Worm (Caenorhabditis elegans) whole organism, L4 larva: ENCODE results near the gene srg-33.
A peak's percentile ranks its signal among the peaks of the same experiment; 100 is the strongest.

Experiments used
- F10B5.3 ChIP-seq: sonication (generic microtip); optimal IDR thresholded peaks from 2 replicates; lab custom pipeline; 2016; ENCODE audit warnings: mild to moderate bottlenecking, missing genetic modification characterization, missing compliant biosample characterization
- F26F4.8 ChIP-seq: fragments of 200-800 bp; sonication (Bioruptor generic); conservative IDR thresholded peaks from 2 replicates; pipeline ENCODE4 v1.3.6; 2022; ENCODE audit warnings: missing genetic modification characterization, missing compliant biosample characterization
- R02D3.7 ChIP-seq: fragments of 150-350 bp; sonication (generic microtip); optimal IDR thresholded peaks from 3 replicates; lab custom pipeline; 2014; ENCODE audit warnings: missing biosample characterization, missing genetic modification characterization
- T26A8.4 ChIP-seq: fragments of 200-800 bp; sonication (Bioruptor generic); IDR thresholded peaks from 2 replicates; pipeline ENCODE4 v1.3.6; 2022; ENCODE audit warnings: missing genetic modification characterization, missing compliant biosample characterization
- Y48G9A.11 ChIP-seq: fragments of 200-800 bp; sonication (Bioruptor generic); IDR thresholded peaks from 2 replicates; pipeline ENCODE4 v1.3.6; 2022; ENCODE audit warnings: missing genetic modification reagents, missing genetic modification characterization, missing compliant biosample characterization
- ZK337.2 ChIP-seq: fragments of 200-800 bp; sonication (Bioruptor generic); IDR thresholded peaks from 2 replicates; pipeline ENCODE4 v1.3.6; 2022; ENCODE audit warnings: missing genetic modification reagents, missing genetic modification characterization, missing compliant biosample characterization
- ZK546.5 ChIP-seq, 2 experiments: sonication (generic microtip); optimal IDR thresholded peaks; 2 replicates each; lab custom pipeline; 2017; ENCODE audit warnings: missing biosample characterization in 2 of 2, missing genetic modification characterization in 2 of 2
- aha-1 ChIP-seq: fragments of 150-350 bp; peaks from one replicate; lab custom pipeline; 2014; ENCODE audit warnings: missing biosample characterization, missing genetic modification characterization
- ama-1 ChIP-seq: fragments of 150-350 bp; optimal IDR thresholded peaks from 2 replicates; lab custom pipeline; 2014; ENCODE audit warnings: inconsistent platforms, mixed read lengths
- arid-1 ChIP-seq: fragments of 200-800 bp; sonication (Bioruptor generic); conservative IDR thresholded peaks from 2 replicates; pipeline ENCODE4 v1.3.6; 2022; ENCODE audit warnings: missing genetic modification reagents, missing genetic modification characterization, missing compliant biosample characterization
- ceh-20 ChIP-seq: fragments of 200-800 bp; sonication (Bioruptor generic); IDR thresholded peaks from 2 replicates; pipeline ENCODE4 v1.3.6; 2022; ENCODE audit warnings: missing genetic modification reagents, missing genetic modification characterization, missing compliant biosample characterization
- ceh-44 ChIP-seq: fragments of 200-800 bp; sonication (Bioruptor generic); IDR thresholded peaks from 2 replicates; pipeline ENCODE4 v1.3.6; 2022; ENCODE audit warnings: missing genetic modification reagents, missing genetic modification characterization, missing compliant biosample characterization
- ceh-62 ChIP-seq: sonication (generic microtip); optimal IDR thresholded peaks from 2 replicates; lab custom pipeline; 2017; ENCODE audit warnings: missing biosample characterization, missing genetic modification characterization
- ceh-82 ChIP-seq: sonication (generic microtip); optimal IDR thresholded peaks from 2 replicates; lab custom pipeline; 2017; ENCODE audit warnings: missing biosample characterization, missing genetic modification characterization
- cey-2 ChIP-seq: sonication (generic microtip); optimal IDR thresholded peaks from 3 replicates; lab custom pipeline; 2017; ENCODE audit warnings: missing genetic modification characterization, mild to moderate bottlenecking, missing compliant biosample characterization, antibody characterized with exemption, borderline replicate concordance; ENCODE audit not compliant: insufficient read depth
- ctbp-1 ChIP-seq: fragments of 200-800 bp; sonication (Bioruptor generic); IDR thresholded peaks from 2 replicates; pipeline ENCODE4 v1.3.6; 2022; ENCODE audit warnings: missing genetic modification reagents, missing genetic modification characterization, missing compliant biosample characterization
- daf-12 ChIP-seq: fragments of 150-350 bp; optimal IDR thresholded peaks from 2 replicates; lab custom pipeline; 2014; ENCODE audit warnings: missing biosample characterization, missing genetic modification reagents, missing genetic modification characterization
- daf-16 ChIP-seq, 3 experiments: sonication (generic microtip); optimal IDR thresholded peaks; 2 replicates each; lab custom pipeline; 2016 to 2017; ENCODE audit warnings: missing genetic modification characterization in 3 of 3, missing genetic modification reagents in 3 of 3, mild to moderate bottlenecking in 2 of 3, missing compliant biosample characterization in 2 of 3, missing biosample characterization in 1 of 3, moderate library complexity in 1 of 3
- daf-8 ChIP-seq: fragments of 200-800 bp; sonication (Bioruptor generic); IDR thresholded peaks from 2 replicates; pipeline ENCODE4 v1.3.6; 2022; ENCODE audit warnings: missing genetic modification characterization, missing compliant biosample characterization
- dmd-6 ChIP-seq: fragments of 200-800 bp; sonication (Bioruptor generic); IDR thresholded peaks from 2 replicates; pipeline ENCODE4 v1.3.6; 2022; ENCODE audit warnings: missing genetic modification reagents, missing genetic modification characterization, missing compliant biosample characterization
- dmd-8 ChIP-seq: fragments of 200-800 bp; sonication (Bioruptor generic); IDR thresholded peaks from 2 replicates; pipeline ENCODE4 v1.3.6; 2022; ENCODE audit warnings: missing genetic modification characterization, missing compliant biosample characterization
- egl-27 ChIP-seq: sonication (generic microtip); optimal IDR thresholded peaks from 3 replicates; lab custom pipeline; 2017; ENCODE audit warnings: missing biosample characterization, missing genetic modification reagents, missing genetic modification characterization
- fkh-10 ChIP-seq: fragments of 150-350 bp; optimal IDR thresholded peaks from 2 replicates; lab custom pipeline; 2014; ENCODE audit warnings: missing biosample characterization, missing genetic modification reagents, missing genetic modification characterization
- gei-8 ChIP-seq: fragments of 200-800 bp; sonication (Bioruptor generic); optimal IDR thresholded peaks from 2 replicates; lab custom pipeline; 2018; ENCODE audit warnings: mild to moderate bottlenecking, missing genetic modification characterization, missing compliant biosample characterization
- hlh-11 ChIP-seq: fragments of 200-800 bp; sonication (Bioruptor generic); optimal IDR thresholded peaks from 2 replicates; lab custom pipeline; 2018; ENCODE audit warnings: mild to moderate bottlenecking, missing genetic modification characterization, missing compliant biosample characterization
- hlh-30 ChIP-seq: sonication (generic microtip); optimal IDR thresholded peaks from 2 replicates; lab custom pipeline; 2017; ENCODE audit warnings: antibody characterized with exemption, mild to moderate bottlenecking, missing genetic modification characterization, missing compliant biosample characterization; ENCODE audit not compliant: insufficient read depth
- jun-1 ChIP-seq: fragments of 150-350 bp; optimal IDR thresholded peaks from 2 replicates; lab custom pipeline; 2014; ENCODE audit warnings: missing biosample characterization, missing genetic modification reagents, missing genetic modification characterization
- lin-38 ChIP-seq: fragments of 200-800 bp; sonication (Bioruptor generic); IDR thresholded peaks from 2 replicates; pipeline ENCODE4 v1.3.6; 2022; ENCODE audit warnings: missing genetic modification reagents, missing genetic modification characterization, missing compliant biosample characterization
- lin-39 ChIP-seq: fragments of 150-350 bp; optimal IDR thresholded peaks from 2 replicates; lab custom pipeline; 2014; ENCODE audit warnings: missing biosample characterization, missing genetic modification reagents, missing genetic modification characterization
- lir-3 ChIP-seq: sonication (generic microtip); optimal IDR thresholded peaks from 2 replicates; lab custom pipeline; 2016; ENCODE audit warnings: mild to moderate bottlenecking, missing genetic modification characterization, missing compliant biosample characterization
- mdt-29 ChIP-seq: fragments of 200-800 bp; sonication (Bioruptor generic); IDR thresholded peaks from 2 replicates; pipeline ENCODE4 v1.3.6; 2022; ENCODE audit warnings: missing genetic modification reagents, missing genetic modification characterization, missing compliant biosample characterization
- nhr-11 ChIP-seq: fragments of 150-350 bp; optimal IDR thresholded peaks from 2 replicates; lab custom pipeline; 2014; ENCODE audit warnings: missing biosample characterization, missing genetic modification characterization
- nhr-237 ChIP-seq: sonication (generic microtip); optimal IDR thresholded peaks from 2 replicates; lab custom pipeline; 2017; ENCODE audit warnings: missing biosample characterization, missing genetic modification characterization
- nhr-42 ChIP-seq: fragments of 200-800 bp; sonication (Bioruptor generic); IDR thresholded peaks from 2 replicates; pipeline ENCODE4 v1.3.6; 2022; ENCODE audit warnings: missing genetic modification characterization, missing compliant biosample characterization
- nhr-77 ChIP-seq: fragments of 150-350 bp; optimal IDR thresholded peaks from 2 replicates; lab custom pipeline; 2014; ENCODE audit warnings: missing biosample characterization, missing genetic modification characterization
- pha-4 ChIP-seq, 2 experiments: fragments of 150-350 bp in 1 of 2; fragments of 200-800 bp in 1 of 2; sonication (Bioruptor generic) in 1 of 2; IDR thresholded peaks in 1 of 2; optimal IDR thresholded peaks in 1 of 2; 2 replicates each; pipeline versions ENCODE4 v1.3.6 to Lab custom; 2014 to 2022; ENCODE audit warnings: missing genetic modification characterization in 2 of 2, missing genetic modification reagents in 2 of 2, missing biosample characterization in 1 of 2, missing compliant biosample characterization in 1 of 2
- pqm-1 ChIP-seq: sonication (generic microtip); optimal IDR thresholded peaks from 2 replicates; lab custom pipeline; 2017; ENCODE audit warnings: missing biosample characterization, missing genetic modification characterization
- saeg-2 ChIP-seq: fragments of 200-800 bp; sonication (Bioruptor generic); IDR thresholded peaks from 2 replicates; pipeline ENCODE4 v1.3.6; 2022; ENCODE audit warnings: missing genetic modification reagents, missing genetic modification characterization, missing compliant biosample characterization
- set-16 ChIP-seq: fragments of 200-800 bp; sonication (Bioruptor generic); IDR thresholded peaks from 2 replicates; pipeline ENCODE4 v1.3.6; 2022; ENCODE audit warnings: missing genetic modification reagents, missing genetic modification characterization, missing compliant biosample characterization
- unc-39 ChIP-seq: sonication (generic microtip); optimal IDR thresholded peaks from 2 replicates; lab custom pipeline; 2017; ENCODE audit warnings: missing biosample characterization, missing genetic modification characterization
- vab-7 ChIP-seq: fragments of 200-800 bp; sonication (Bioruptor generic); IDR thresholded peaks from 2 replicates; pipeline ENCODE4 v1.3.6; 2022; ENCODE audit warnings: missing genetic modification reagents, missing genetic modification characterization, missing compliant biosample characterization
- zag-1 ChIP-seq: fragments of 150-350 bp; optimal IDR thresholded peaks from 2 replicates; lab custom pipeline; 2014; ENCODE audit warnings: missing biosample characterization, missing genetic modification characterization
- zip-2 ChIP-seq: fragments of 150-350 bp; optimal IDR thresholded peaks from 2 replicates; lab custom pipeline; 2014; ENCODE audit warnings: missing biosample characterization, missing genetic modification characterization
- ztf-11 ChIP-seq: fragments of 150-350 bp; optimal IDR thresholded peaks from 2 replicates; lab custom pipeline; 2014; ENCODE audit warnings: missing biosample characterization, missing genetic modification characterization
- ztf-7 ChIP-seq: fragments of 150-350 bp; optimal IDR thresholded peaks from 2 replicates; lab custom pipeline; 2014; ENCODE audit warnings: missing biosample characterization, missing genetic modification characterization

The srg-33 gene

ce11 chrV:8288125-8288806, 3.6 kb upstream of the srg-33 start (continued):
- TF ChIP-seq T26A8.4 (GFP tag; lab: Robert Waterston, UW) (no peak), lin-39 (tag; lab: Kevin White, UChicago) (no peak), R02D3.7 (tag; lab: Kevin White, UChicago) (no peak), vab-7 (no peak), hlh-11 (tag; lab: Kevin White, UChicago) (no peak), ZK546.5 (tag; optimal IDR thresholded peaks at IDR 0.05; lab: Kevin White, UChicago) (no peak), nhr-77 (tag; lab: Kevin White, UChicago) (no peak), lin-38 (no peak), ceh-44 (GFP tag; lab: Robert Waterston, UW) (no peak), pqm-1 (tag; lab: Kevin White, UChicago) (no peak), nhr-11 (no peak), daf-16 (GFP tag; optimal IDR thresholded peaks at IDR 0.05; lab: Kevin White, UChicago) (peak in 1 of 2 experiments; percentile 17), daf-16 (tag; optimal IDR thresholded peaks at IDR 0.05; lab: Kevin White, UChicago) (no peak), set-16 (GFP tag; lab: Robert Waterston, UW) (no peak), pha-4 (GFP tag; IDR thresholded peaks at IDR 0.05; lab: Robert Waterston, UW) (no peak), pha-4 (tag; optimal IDR thresholded peaks at IDR 0.05; lab: Kevin White, UChicago) (no peak), ceh-82 (tag; lab: Kevin White, UChicago) (no peak), jun-1 (tag; lab: Kevin White, UChicago) (no peak), ZK337.2 (GFP tag; lab: Robert Waterston, UW) (no peak), nhr-42 (GFP tag; lab: Robert Waterston, UW) (no peak), saeg-2 (GFP tag; lab: Robert Waterston, UW) (no peak), mdt-29 (GFP tag; lab: Robert Waterston, UW) (no peak), ztf-7 (no peak), cey-2 (no peak), daf-12 (tag; lab: Kevin White, UChicago) (no peak), dmd-6 (GFP tag; lab: Robert Waterston, UW) (peak; percentile 22; the same call in 1 of the 2 replicates), ama-1 (no peak), arid-1 (GFP tag; lab: Robert Waterston, UW) (no peak), gei-8 (GFP tag; lab: Kevin White, UChicago) (no peak), hlh-30 (peak; percentile 66), nhr-237 (tag; lab: Kevin White, UChicago) (no peak), F10B5.3 (tag; lab: Kevin White, UChicago) (no peak), zip-2 (tag; lab: Kevin White, UChicago) (no peak), zag-1 (no peak), ztf-11 (tag; lab: Kevin White, UChicago) (no peak), F26F4.8 (GFP tag; lab: Robert Waterston, UW) (no peak), dmd-8 (GFP tag; lab: Robert Waterston, UW) (no peak), ceh-20 (GFP tag; lab: Robert Waterston, UW) (no peak), egl-27 (tag; lab: Kevin White, UChicago) (no peak), lir-3 (tag; lab: Kevin White, UChicago) (no peak), daf-8 (GFP tag; lab: Robert Waterston, UW) (no peak), unc-39 (tag; lab: Kevin White, UChicago) (no peak), ctbp-1 (GFP tag; lab: Robert Waterston, UW) (peak; percentile 50; the same call in 1 of the 2 replicates), Y48G9A.11 (GFP tag; lab: Robert Waterston, UW) (no peak), fkh-10 (GFP tag; lab: Kevin White, UChicago) (no peak), ceh-62 (tag; lab: Kevin White, UChicago) (no peak), aha-1 (tag; lab: Kevin White, UChicago) (peak; percentile 92)
